Fruit fly (Drosophila melanogaster) whole organism: ENCODE data around the gene sip2.

Experiments used
- CG8478 ChIP-seq: fragments of >200 bp; optimal IDR thresholded peaks from 2 replicates; lab custom pipeline; 2018; ENCODE audit warnings: inconsistent platforms
- Dll ChIP-seq: fragments of >200 bp; optimal IDR thresholded peaks from 2 replicates; lab custom pipeline; 2017
- EcR ChIP-seq, 2 experiments: fragments of >200 bp; optimal IDR thresholded peaks; 2 replicates each; lab custom pipeline; 2017; ENCODE audit warnings: missing biosample characterization in 2 of 2, missing genetic modification characterization in 2 of 2, missing genetic modification reagents in 2 of 2
- pan ChIP-seq: fragments of >200 bp; optimal IDR thresholded peaks from 2 replicates; lab custom pipeline; 2017
- psq ChIP-seq: fragments of >200 bp; optimal IDR thresholded peaks from 2 replicates; lab custom pipeline; 2017
- usp ChIP-seq: fragments of >200 bp; optimal IDR thresholded peaks from 2 replicates; lab custom pipeline; 2017; ENCODE audit warnings: missing biosample characterization, missing genetic modification characterization, mixed read lengths

sip2 gene

DNA sequence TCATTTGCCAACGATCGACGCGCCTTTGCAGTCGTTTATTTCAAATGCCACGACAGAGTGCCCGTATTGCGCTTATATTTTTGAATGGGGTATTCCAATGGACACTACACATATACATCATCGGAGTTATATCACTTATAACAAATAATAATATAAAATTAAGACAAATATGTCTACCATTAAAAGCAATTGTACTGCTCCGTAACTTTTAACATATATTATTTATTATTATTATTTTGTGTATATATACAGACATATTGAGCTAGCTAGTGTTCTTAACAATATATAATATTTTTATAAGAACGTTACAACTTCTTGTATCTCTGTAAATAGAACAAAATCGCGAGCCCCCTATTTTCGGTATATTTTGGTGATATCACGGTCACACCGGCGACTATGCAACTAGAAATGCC is at the start of gene sip2, which contains the start of gene Coprox:
TSS of gene sip2 (minus strand) at position 53 of the 413 bp plus-strand sequence.
TSS of gene Coprox (plus strand) at position 400 of the 413 bp plus-strand sequence.
- TF ChIP-seq Dll (lab: Kevin White, UChicago) (no peak), psq (no peak), CG8478 (lab: Kevin White, UChicago) (no peak), pan (lab: Kevin White, UChicago) (no peak), usp (GFP tag; lab: Kevin White, UChicago) (no peak), EcR (GFP tag; optimal IDR thresholded peaks at IDR 0.05; lab: Kevin White, UChicago) (no peak)

DNA sequence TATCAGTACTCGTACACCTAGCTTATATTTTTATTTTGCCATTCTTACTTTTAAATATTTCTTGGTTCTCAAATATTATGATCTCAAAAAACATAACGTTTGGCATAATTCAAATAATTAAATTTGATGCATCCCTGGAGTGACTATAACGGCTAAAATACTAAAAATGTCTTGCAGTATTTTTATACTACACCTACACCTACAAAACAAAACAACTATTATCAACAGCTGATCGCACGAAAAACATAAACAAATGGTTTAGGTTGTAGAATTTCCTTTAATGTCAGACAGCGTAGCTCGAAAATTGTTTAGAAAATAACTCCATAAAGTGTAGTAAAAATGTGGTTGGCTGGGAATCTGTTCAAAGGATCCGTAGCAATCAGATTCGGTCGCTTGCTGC is 49.3 kb upstream of the sip2 start, which contains the start of gene CG43322:
TSS of gene CG43322 (plus strand) at position 240 of the 400 bp plus-strand sequence.
- no peak for TF ChIP-seq psq
- TF ChIP-seq usp (GFP tag; lab: Kevin White, UChicago): no peak
- TF ChIP-seq Dll (lab: Kevin White, UChicago): no peak
- no peak for TF ChIP-seq CG8478 (lab: Kevin White, UChicago)
- TF ChIP-seq EcR (GFP tag; optimal IDR thresholded peaks at IDR 0.05; lab: Kevin White, UChicago): no peak
- no peak for TF ChIP-seq pan (lab: Kevin White, UChicago)

dm6 chr2L:7011962-7012361 is 48.1 kb upstream of the sip2 start, which contains the start of gene CG43321:
CG43321 (plus strand) TSS chr2L:7012262.
- no peak for TF ChIP-seq usp (GFP tag; lab: Kevin White, UChicago)
- TF ChIP-seq psq: no peak
- no peak for TF ChIP-seq Dll (lab: Kevin White, UChicago)
- no peak for TF ChIP-seq EcR (GFP tag; optimal IDR thresholded peaks at IDR 0.05; lab: Kevin White, UChicago)
- no peak for TF ChIP-seq pan (lab: Kevin White, UChicago)
- TF ChIP-seq CG8478 (lab: Kevin White, UChicago): no peak

DNA sequence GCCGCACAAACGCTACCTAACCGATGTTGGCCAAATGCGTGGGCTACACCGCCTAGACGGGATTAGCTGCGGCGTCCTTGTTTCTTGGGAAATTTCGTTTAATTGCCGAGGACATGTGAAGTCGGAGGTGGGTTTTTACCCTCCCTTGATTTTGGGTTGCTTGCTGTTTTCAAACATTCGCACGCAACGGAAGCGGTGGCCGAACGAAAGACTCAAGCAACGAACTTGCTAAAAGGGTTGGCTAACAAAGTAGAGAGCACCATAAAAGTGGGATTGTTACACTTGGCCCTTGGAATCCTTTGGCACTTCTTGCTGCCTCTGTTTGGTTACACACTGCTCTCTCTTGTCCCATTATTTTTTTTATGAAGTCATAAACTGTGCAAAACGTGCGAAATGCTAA is 46.6 kb upstream of the sip2 start:
- no peak for TF ChIP-seq pan (lab: Kevin White, UChicago)
- TF ChIP-seq CG8478 (lab: Kevin White, UChicago): no peak
- no peak for TF ChIP-seq psq
- TF ChIP-seq Dll (lab: Kevin White, UChicago): no peak
- TF ChIP-seq usp (GFP tag; lab: Kevin White, UChicago): no peak

DNA sequence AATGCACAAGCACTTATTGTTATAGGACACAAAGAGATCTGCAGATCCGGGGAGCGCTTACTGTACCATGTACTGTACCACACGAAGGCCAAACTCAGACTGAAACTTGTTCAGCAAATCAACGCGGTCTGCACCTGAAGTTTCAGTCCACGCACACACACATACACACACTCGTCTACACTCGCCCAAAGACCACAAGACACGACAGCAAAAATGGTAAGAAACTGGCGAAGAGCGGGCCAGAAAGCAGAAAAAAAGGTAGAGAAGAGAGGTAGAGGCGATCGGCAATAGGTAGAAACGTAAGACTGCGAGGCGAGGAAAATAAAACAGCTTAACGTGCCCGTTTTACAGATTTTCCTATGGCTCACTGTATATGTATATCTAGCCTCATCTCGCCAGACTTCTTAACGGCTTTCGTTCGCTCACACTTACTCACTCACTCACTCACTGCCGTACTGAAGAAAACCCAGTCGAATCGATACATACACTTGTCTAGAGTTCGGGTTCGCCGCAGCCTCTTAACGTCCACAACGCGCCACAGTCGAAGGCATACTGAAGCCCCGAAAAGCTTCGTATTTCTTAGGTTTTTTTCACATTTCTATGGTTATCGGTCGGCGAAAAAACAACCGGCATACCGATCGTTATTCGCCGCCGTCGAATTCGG is 46.1 kb upstream of the sip2 start, which contains the start of gene uif:
TSS of gene uif (minus strand) at position 553 of the 664 bp plus-strand sequence.
- TF ChIP-seq EcR (GFP tag; optimal IDR thresholded peaks at IDR 0.05; lab: Kevin White, UChicago): no peak
- no peak for TF ChIP-seq pan (lab: Kevin White, UChicago)
- no peak for TF ChIP-seq psq
- TF ChIP-seq Dll (lab: Kevin White, UChicago): no peak
- no peak for TF ChIP-seq CG8478 (lab: Kevin White, UChicago)
- no peak for TF ChIP-seq usp (GFP tag; lab: Kevin White, UChicago)

DNA sequence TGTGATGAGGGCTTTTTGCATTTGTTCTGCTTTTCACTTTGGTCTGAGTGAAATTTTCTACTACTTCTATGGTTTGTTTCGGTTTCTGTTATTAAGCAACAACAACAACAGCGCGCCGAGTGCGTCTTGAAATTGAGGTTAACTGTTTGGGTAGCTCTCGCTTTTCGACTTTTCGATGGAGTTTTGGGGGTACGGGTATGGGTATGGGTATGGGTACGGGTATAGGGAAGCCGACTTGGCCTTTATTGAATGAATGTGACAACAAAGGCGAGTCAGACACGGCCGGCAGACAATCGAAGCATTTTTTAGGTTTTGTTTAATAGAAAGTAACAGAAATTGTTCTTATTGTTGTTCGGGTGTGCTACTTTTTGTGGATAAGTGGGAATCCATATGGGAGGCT is 43.7 kb upstream of the sip2 start:
- TF ChIP-seq psq: no peak
- no peak for TF ChIP-seq pan (lab: Kevin White, UChicago)
- TF ChIP-seq CG8478 (lab: Kevin White, UChicago): no peak
- TF ChIP-seq Dll (lab: Kevin White, UChicago): no peak
- TF ChIP-seq EcR (GFP tag; optimal IDR thresholded peaks at IDR 0.05; lab: Kevin White, UChicago): no peak
- no peak for TF ChIP-seq usp (GFP tag; lab: Kevin White, UChicago)

DNA sequence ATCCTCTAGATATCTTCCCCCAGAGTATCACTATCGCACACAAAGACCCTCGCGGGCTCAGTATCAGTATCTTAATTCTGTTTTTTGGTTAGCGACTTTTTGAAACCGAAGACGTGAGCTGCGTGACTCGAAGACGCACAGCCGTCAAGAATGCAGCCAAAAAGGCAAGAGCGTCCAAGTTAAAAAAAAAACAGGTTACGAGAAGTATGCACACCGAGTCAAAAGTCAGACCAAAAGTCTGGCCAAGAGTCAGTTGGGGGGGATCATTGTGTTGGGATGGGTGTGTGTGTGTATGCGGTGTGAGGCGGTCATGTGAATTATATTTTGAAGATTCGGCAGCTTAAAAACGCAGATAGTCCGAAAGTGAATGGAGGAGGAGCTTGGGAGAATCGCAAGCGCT is 41.6 kb upstream of the sip2 start:
- TF ChIP-seq Dll (lab: Kevin White, UChicago): no peak

DNA sequence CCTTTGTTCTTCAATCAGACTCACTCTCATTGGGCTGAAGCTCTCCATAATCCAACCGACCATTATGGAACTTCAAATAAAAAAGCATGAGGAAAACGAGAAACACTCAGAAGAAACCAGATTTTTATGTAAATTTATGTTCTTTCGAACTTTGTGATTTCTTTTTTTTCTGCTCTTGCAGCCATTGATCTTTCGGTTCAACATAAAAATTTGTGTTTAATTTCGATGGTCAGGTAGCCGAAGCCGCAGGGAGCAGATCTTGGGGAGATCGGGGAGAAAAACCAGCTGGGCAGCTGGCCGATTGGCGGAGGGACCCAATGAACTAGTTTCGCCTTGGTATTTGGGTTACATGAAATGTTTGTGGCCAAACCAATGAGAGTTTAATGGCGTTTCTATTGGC is 40.4 kb upstream of the sip2 start:
- TF ChIP-seq usp (GFP tag; lab: Kevin White, UChicago): no peak
- no peak for TF ChIP-seq Dll (lab: Kevin White, UChicago)
- TF ChIP-seq pan (lab: Kevin White, UChicago): no peak
- TF ChIP-seq EcR (GFP tag; optimal IDR thresholded peaks at IDR 0.05; lab: Kevin White, UChicago): no peak
- TF ChIP-seq CG8478 (lab: Kevin White, UChicago): no peak
- no peak for TF ChIP-seq psq

DNA sequence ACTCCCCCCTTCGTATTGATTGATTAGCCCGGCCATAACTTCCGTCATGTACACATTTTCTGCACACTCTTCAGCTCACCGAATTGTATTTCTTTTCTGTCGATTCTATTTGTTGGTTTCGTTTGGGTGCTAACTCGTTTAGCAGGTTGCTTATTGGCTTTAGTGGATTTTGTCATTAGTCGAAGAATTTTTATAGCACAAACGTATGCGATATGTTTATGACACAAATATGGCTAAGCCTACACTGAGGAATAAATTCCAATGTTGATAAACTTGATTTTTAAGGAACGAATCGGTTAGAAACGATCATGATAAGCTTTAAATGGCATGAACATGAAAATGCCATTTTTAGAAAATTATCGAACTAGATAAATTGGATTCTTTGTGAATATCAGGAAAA is 34.9 kb upstream of the sip2 start:
- TF ChIP-seq EcR (GFP tag; optimal IDR thresholded peaks at IDR 0.05; lab: Kevin White, UChicago): no peak
- TF ChIP-seq pan (lab: Kevin White, UChicago): no peak
- no peak for TF ChIP-seq CG8478 (lab: Kevin White, UChicago)
- no peak for TF ChIP-seq psq
- no peak for TF ChIP-seq Dll (lab: Kevin White, UChicago)
- TF ChIP-seq usp (GFP tag; lab: Kevin White, UChicago): no peak

dm6 chr2L:6991085-6991484 is 27.2 kb upstream of the sip2 start:
- TF ChIP-seq Dll (lab: Kevin White, UChicago) (no peak), CG8478 (lab: Kevin White, UChicago) (no peak), pan (lab: Kevin White, UChicago) (no peak), EcR (GFP tag; optimal IDR thresholded peaks at IDR 0.05; lab: Kevin White, UChicago) (no peak), psq (no peak), usp (GFP tag; lab: Kevin White, UChicago) (no peak)

DNA sequence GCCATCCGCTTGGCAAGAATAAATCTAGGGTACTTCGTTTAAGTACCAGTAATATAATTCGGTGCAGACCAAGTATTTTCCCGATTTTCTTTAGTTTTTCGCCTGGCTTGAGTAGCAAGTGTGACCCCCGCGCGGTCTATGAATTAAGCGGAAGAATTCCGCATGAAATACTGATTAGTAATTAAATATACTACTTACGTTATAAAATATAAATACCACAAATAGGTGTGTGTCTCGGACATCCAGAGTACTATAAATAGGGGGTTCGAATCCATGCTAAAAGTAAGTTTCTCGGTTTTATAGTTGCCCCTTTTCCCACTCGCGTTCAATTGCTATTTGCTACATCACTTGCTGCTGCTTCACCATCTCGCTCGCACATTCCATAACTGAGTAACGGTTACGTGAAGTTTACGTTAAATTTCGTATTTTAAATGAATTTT is 7.7 kb upstream of the sip2 start, which contains the start of gene snRNP-U1-70K:
TSS of gene snRNP-U1-70K (minus strand) at position 141 of the 440 bp plus-strand sequence.
- no peak for TF ChIP-seq psq
- TF ChIP-seq CG8478 (lab: Kevin White, UChicago): no peak
- no peak for TF ChIP-seq usp (GFP tag; lab: Kevin White, UChicago)
- no peak for TF ChIP-seq pan (lab: Kevin White, UChicago)
- TF ChIP-seq EcR (GFP tag; optimal IDR thresholded peaks at IDR 0.05; lab: Kevin White, UChicago): no peak
- no peak for TF ChIP-seq Dll (lab: Kevin White, UChicago)

- TF ChIP-seq EcR (GFP tag; optimal IDR thresholded peaks at IDR 0.05; lab: Kevin White, UChicago) (no peak), CG8478 (lab: Kevin White, UChicago) (no peak), pan (lab: Kevin White, UChicago) (no peak), Dll (lab: Kevin White, UChicago) (no peak), usp (GFP tag; lab: Kevin White, UChicago) (no peak), psq (no peak)
Measured at dm6 chr2L:6970813-6971212, 6.9 kb upstream of the sip2 start.
